Fruit fly (Drosophila melanogaster) whole organism, prepupa: ENCODE measurements around the gene MED15.

Experiments used
- Blimp-1 ChIP-seq: fragments of 200-800 bp; sonication (Bioruptor generic); optimal IDR thresholded peaks from 3 replicates; lab custom pipeline; 2017; ENCODE audit warnings: missing biosample characterization, missing genetic modification characterization, mild to moderate bottlenecking, moderate library complexity, missing genetic modification reagents
- CG10669 ChIP-seq: fragments of 200-800 bp; sonication (Bioruptor generic); optimal IDR thresholded peaks from 3 replicates; lab custom pipeline; 2018; ENCODE audit warnings: missing biosample characterization, mild to moderate bottlenecking, missing genetic modification characterization, moderate library complexity
- CG11294 ChIP-seq: fragments of 200-800 bp; sonication (Bioruptor generic); IDR thresholded peaks from 2 replicates; pipeline ENCODE4 v1.3.6; 2022; ENCODE audit warnings: missing biosample characterization, missing genetic modification characterization
- CG11902 ChIP-seq: fragments of 200-800 bp; sonication (Bioruptor generic); optimal IDR thresholded peaks from 3 replicates; lab custom pipeline; 2016; ENCODE audit warnings: missing biosample characterization, missing genetic modification characterization
- CG15336 ChIP-seq: fragments of 200-800 bp; sonication (Bioruptor generic); IDR thresholded peaks from 2 replicates; pipeline ENCODE4 v1.3.6; 2022; ENCODE audit warnings: missing biosample characterization, missing genetic modification characterization
- CG1621 ChIP-seq: fragments of 200-800 bp; sonication (Bioruptor generic); optimal IDR thresholded peaks from 3 replicates; lab custom pipeline; 2018; ENCODE audit warnings: missing biosample characterization, mild to moderate bottlenecking, missing genetic modification characterization
- CG16779 ChIP-seq: fragments of 200-800 bp; sonication (Bioruptor generic); optimal IDR thresholded peaks from 3 replicates; lab custom pipeline; 2017; ENCODE audit warnings: missing biosample characterization, mild to moderate bottlenecking, missing genetic modification characterization
- CG31627 ChIP-seq: fragments of 200-800 bp; sonication (Bioruptor generic); optimal IDR thresholded peaks from 3 replicates; lab custom pipeline; 2016; ENCODE audit warnings: missing biosample characterization, missing genetic modification characterization
- CG32006 ChIP-seq: fragments of 200-800 bp; sonication (Bioruptor generic); optimal IDR thresholded peaks from 3 replicates; lab custom pipeline; 2017; ENCODE audit warnings: missing biosample characterization, mild to moderate bottlenecking, missing genetic modification characterization
- CG34406 ChIP-seq: fragments of 200-800 bp; sonication (Bioruptor generic); optimal IDR thresholded peaks from 3 replicates; lab custom pipeline; 2016; ENCODE audit warnings: missing biosample characterization, missing genetic modification characterization
- CG3919 ChIP-seq: fragments of 200-800 bp; sonication (Bioruptor generic); optimal IDR thresholded peaks from 3 replicates; lab custom pipeline; 2016; ENCODE audit warnings: missing biosample characterization, missing genetic modification characterization
- CG4318 ChIP-seq: fragments of 200-800 bp; sonication (Bioruptor generic); optimal IDR thresholded peaks from 3 replicates; lab custom pipeline; 2017; ENCODE audit warnings: missing biosample characterization, mild to moderate bottlenecking, missing genetic modification characterization
- CG6276 ChIP-seq: fragments of 200-800 bp; sonication (Bioruptor generic); optimal IDR thresholded peaks from 2 replicates; lab custom pipeline; 2017; ENCODE audit warnings: missing biosample characterization, mild to moderate bottlenecking, missing genetic modification characterization
- CG6792 ChIP-seq: fragments of 200-800 bp; sonication (Bioruptor generic); optimal IDR thresholded peaks from 3 replicates; lab custom pipeline; 2016; ENCODE audit warnings: missing biosample characterization, missing genetic modification characterization
- CG6808 ChIP-seq: fragments of 200-800 bp; sonication (Bioruptor generic); optimal IDR thresholded peaks from 3 replicates; lab custom pipeline; 2017; ENCODE audit warnings: missing biosample characterization, missing genetic modification characterization, mild to moderate bottlenecking, moderate library complexity, missing genetic modification reagents
- CG6854 ChIP-seq: fragments of 200-800 bp; sonication (Bioruptor generic); optimal IDR thresholded peaks from 2 replicates; lab custom pipeline; 2017; ENCODE audit warnings: missing biosample characterization, mild to moderate bottlenecking, missing genetic modification characterization
- CG8119 ChIP-seq: fragments of 200-800 bp; sonication (Bioruptor generic); IDR thresholded peaks from 3 replicates; pipeline ENCODE4 v1.3.6; 2022; ENCODE audit warnings: missing biosample characterization, missing genetic modification characterization
- CG8319 ChIP-seq: fragments of 200-800 bp; sonication (Bioruptor generic); optimal IDR thresholded peaks from 3 replicates; lab custom pipeline; 2016; ENCODE audit warnings: missing biosample characterization, missing genetic modification characterization
- Eip75B ChIP-seq: fragments of 200-800 bp; sonication (Bioruptor generic); optimal IDR thresholded peaks from 3 replicates; lab custom pipeline; 2016; ENCODE audit warnings: missing biosample characterization, missing genetic modification characterization
- Eip93F ChIP-seq: fragments of 200-800 bp; sonication (Bioruptor generic); optimal IDR thresholded peaks from 2 replicates; lab custom pipeline; 2016; ENCODE audit warnings: missing biosample characterization, mild to moderate bottlenecking, missing genetic modification characterization
- Ets21C ChIP-seq: fragments of 200-800 bp; sonication (Bioruptor generic); optimal IDR thresholded peaks from 3 replicates; lab custom pipeline; 2016; ENCODE audit warnings: missing biosample characterization, missing genetic modification characterization
- Ets96B ChIP-seq: fragments of 200-800 bp; optimal IDR thresholded peaks from 2 replicates; lab custom pipeline; 2019; ENCODE audit warnings: missing biosample characterization, mild to moderate bottlenecking, missing genetic modification characterization, moderate library complexity
- Gug ChIP-seq: fragments of 200-800 bp; sonication (Bioruptor generic); IDR thresholded peaks from 2 replicates; pipeline ENCODE4 v1.3.6; 2022; ENCODE audit warnings: missing biosample characterization, missing genetic modification characterization
- Hr38 ChIP-seq: sonication (Bioruptor generic); optimal IDR thresholded peaks from 2 replicates; lab custom pipeline; 2016; ENCODE audit warnings: missing biosample characterization, missing genetic modification characterization
- Hr39 ChIP-seq: fragments of 200-800 bp; sonication (Bioruptor generic); optimal IDR thresholded peaks from 2 replicates; lab custom pipeline; 2016; ENCODE audit warnings: missing biosample characterization, missing genetic modification characterization
- Hr4 ChIP-seq: fragments of 200-800 bp; sonication (Bioruptor generic); optimal IDR thresholded peaks from 3 replicates; lab custom pipeline; 2016; ENCODE audit warnings: missing biosample characterization, missing genetic modification characterization
- Lpt ChIP-seq: fragments of 200-800 bp; sonication (Bioruptor generic); optimal IDR thresholded peaks from 3 replicates; lab custom pipeline; 2016; ENCODE audit warnings: missing biosample characterization, missing genetic modification characterization
- Met ChIP-seq: fragments of 200-800 bp; sonication (Bioruptor generic); optimal IDR thresholded peaks from 3 replicates; lab custom pipeline; 2016; ENCODE audit warnings: missing biosample characterization, missing genetic modification characterization
- OdsH ChIP-seq: fragments of 200-800 bp; sonication (Bioruptor generic); optimal IDR thresholded peaks from 3 replicates; lab custom pipeline; 2016; ENCODE audit warnings: missing biosample characterization, missing genetic modification characterization
- Smox ChIP-seq: fragments of 200-800 bp; sonication (Bioruptor generic); optimal IDR thresholded peaks from 3 replicates; lab custom pipeline; 2016; ENCODE audit warnings: missing biosample characterization, missing genetic modification characterization
- Sox102F ChIP-seq: fragments of 200-800 bp; sonication (Bioruptor generic); optimal IDR thresholded peaks from 2 replicates; lab custom pipeline; 2016; ENCODE audit warnings: missing biosample characterization, mild to moderate bottlenecking, missing genetic modification characterization
- Sox14 ChIP-seq: fragments of 200-800 bp; sonication (Bioruptor generic); optimal IDR thresholded peaks from 3 replicates; lab custom pipeline; 2016; ENCODE audit warnings: missing biosample characterization, missing genetic modification characterization
- achi ChIP-seq: fragments of 200-800 bp; sonication (Bioruptor generic); optimal IDR thresholded peaks from 3 replicates; lab custom pipeline; 2016; ENCODE audit warnings: missing biosample characterization, missing genetic modification characterization
- cyc ChIP-seq: fragments of 200-800 bp; sonication (Bioruptor generic); optimal IDR thresholded peaks from 3 replicates; lab custom pipeline; 2016; ENCODE audit warnings: missing biosample characterization, missing genetic modification characterization
- dac ChIP-seq: fragments of 200-800 bp; sonication (Bioruptor generic); optimal IDR thresholded peaks from 2 replicates; lab custom pipeline; 2017; ENCODE audit warnings: missing biosample characterization, mild to moderate bottlenecking, missing genetic modification characterization
- dsx ChIP-seq: fragments of 200-800 bp; optimal IDR thresholded peaks from 3 replicates; lab custom pipeline; 2019; ENCODE audit warnings: missing biosample characterization, mild to moderate bottlenecking, missing genetic modification characterization, moderate library complexity; ENCODE audit not compliant: poor library complexity, severe bottlenecking
- eg ChIP-seq: fragments of 200-800 bp; sonication (Bioruptor generic); IDR thresholded peaks from 3 replicates; pipeline ENCODE4 v1.3.6; 2022; ENCODE audit warnings: missing biosample characterization, missing genetic modification characterization
- esn ChIP-seq: fragments of 200-800 bp; sonication (Bioruptor generic); optimal IDR thresholded peaks from 2 replicates; lab custom pipeline; 2016; ENCODE audit warnings: missing biosample characterization, mild to moderate bottlenecking, missing genetic modification characterization, moderate library complexity
- fd59A ChIP-seq: fragments of 200-800 bp; sonication (Bioruptor generic); optimal IDR thresholded peaks from 2 replicates; lab custom pipeline; 2017; ENCODE audit warnings: missing biosample characterization, mild to moderate bottlenecking, missing genetic modification characterization, missing genetic modification reagents
- fd85E ChIP-seq: fragments of 200-800 bp; sonication (Bioruptor generic); optimal IDR thresholded peaks from 3 replicates; lab custom pipeline; 2016; ENCODE audit warnings: missing biosample characterization, missing genetic modification characterization
- fkh ChIP-seq: fragments of 200-800 bp; sonication (Bioruptor generic); optimal IDR thresholded peaks from 3 replicates; lab custom pipeline; 2017; ENCODE audit warnings: missing biosample characterization, mild to moderate bottlenecking, missing genetic modification characterization, moderate library complexity
- lz ChIP-seq: fragments of 200-800 bp; sonication (Bioruptor generic); optimal IDR thresholded peaks from 3 replicates; lab custom pipeline; 2016; ENCODE audit warnings: missing biosample characterization, missing genetic modification characterization
- net ChIP-seq: fragments of 200-800 bp; sonication (Bioruptor generic); optimal IDR thresholded peaks from 3 replicates; lab custom pipeline; 2016; ENCODE audit warnings: missing biosample characterization, missing genetic modification characterization
- salr ChIP-seq, 2 experiments: fragments of 200-800 bp; sonication (Bioruptor generic); optimal IDR thresholded peaks; 3 replicates each; lab custom pipeline; 2016 to 2018; ENCODE audit warnings: missing biosample characterization in 2 of 2, missing genetic modification characterization in 2 of 2, mild to moderate bottlenecking in 1 of 2
- spab ChIP-seq: fragments of 200-800 bp; sonication (Bioruptor generic); optimal IDR thresholded peaks from 2 replicates; lab custom pipeline; 2017; ENCODE audit warnings: missing biosample characterization, mild to moderate bottlenecking, missing genetic modification characterization, missing genetic modification reagents
- ss ChIP-seq, 2 experiments: fragments of 200-800 bp; sonication (Bioruptor generic); optimal IDR thresholded peaks; 2 replicates in 1 of 2; 3 replicates in 1 of 2; lab custom pipeline; 2017 to 2018; ENCODE audit warnings: mild to moderate bottlenecking in 2 of 2, missing biosample characterization in 2 of 2, missing genetic modification characterization in 2 of 2, moderate library complexity in 1 of 2
- svp ChIP-seq: fragments of 200-800 bp; sonication (Bioruptor generic); peaks from one replicate; lab custom pipeline; 2016; ENCODE audit warnings: missing biosample characterization, missing genetic modification characterization
- topi ChIP-seq: fragments of 200-800 bp; sonication (Bioruptor generic); optimal IDR thresholded peaks from 3 replicates; lab custom pipeline; 2016; ENCODE audit warnings: missing biosample characterization, missing genetic modification characterization
- vri ChIP-seq: fragments of 200-800 bp; sonication (Bioruptor generic); optimal IDR thresholded peaks from 3 replicates; lab custom pipeline; 2016; ENCODE audit warnings: missing biosample characterization, mild to moderate bottlenecking, missing genetic modification characterization

Gene MED15

dm6 chr2L:490150-491095 lies 17.6 kb downstream of the MED15 start:
- peak; percentile 41 to 42 for TF ChIP-seq salr (GFP tag; optimal IDR thresholded peaks at IDR 0.05; lab: Kevin White, UChicago)
- peak; percentile 31 for TF ChIP-seq Hr4 (GFP tag; lab: Kevin White, UChicago)
- TF ChIP-seq vri (GFP tag; lab: Kevin White, UChicago): peak; percentile 86
- TF ChIP-seq Lpt (GFP tag; lab: Kevin White, UChicago): peak; percentile 69
- TF ChIP-seq net (GFP tag; lab: Kevin White, UChicago): peak; percentile 54
- peak; percentile 4 for TF ChIP-seq dac
- peak; percentile 74 for TF ChIP-seq CG3919
- TF ChIP-seq Sox102F (GFP tag; lab: Kevin White, UChicago): peak; percentile 86
- peak; percentile 39 for TF ChIP-seq CG34406 (GFP tag; lab: Kevin White, UChicago)
- peak; percentile 55 for TF ChIP-seq CG6808 (GFP tag; lab: Kevin White, UChicago)
- peak; percentile 50 for TF ChIP-seq Ets96B (tag; lab: Kevin White, UChicago)
- peak; percentile 83 for TF ChIP-seq svp (GFP tag; lab: Kevin White, UChicago)
- TF ChIP-seq Met (GFP tag; lab: Kevin White, UChicago): peak; percentile 64
- peak; percentile 9 for TF ChIP-seq CG1621
- peak; percentile 54 for TF ChIP-seq Sox14 (GFP tag; lab: Kevin White, UChicago)
- 0 out of 2 replicates have a peak, but pooled peaks have one; percentile 68 for TF ChIP-seq CG15336 (GFP tag; lab: Robert Waterston, UW)
- peak; percentile 25 for TF ChIP-seq CG10669 (GFP tag; lab: Kevin White, UChicago)
- peak; percentile 49 for TF ChIP-seq Eip75B (GFP tag; lab: Kevin White, UChicago)
- TF ChIP-seq Ets21C (GFP tag; lab: Kevin White, UChicago): peak; percentile 45
- TF ChIP-seq dsx (GFP tag; lab: Kevin White, UChicago): peak; percentile 37
- peak; percentile 37 for TF ChIP-seq achi (GFP tag; lab: Kevin White, UChicago)
- TF ChIP-seq Smox (GFP tag; lab: Kevin White, UChicago): peak; percentile 49
- TF ChIP-seq topi (GFP tag; lab: Kevin White, UChicago): peak; percentile 73
- no peak for TF ChIP-seq fd59A
- no peak for TF ChIP-seq CG4318
- peak; percentile 78 for TF ChIP-seq CG6854 (GFP tag; lab: Kevin White, UChicago)
- TF ChIP-seq Eip93F (GFP tag; lab: Kevin White, UChicago): peak; percentile 25
- TF ChIP-seq CG6276 (GFP tag; lab: Kevin White, UChicago): peak; percentile 77
- TF ChIP-seq CG16779: peak; percentile 75
- peak; percentile 64; the same call in 2 of the 3 replicates for TF ChIP-seq CG8119 (GFP tag; lab: Robert Waterston, UW)
- peak; percentile 7 for TF ChIP-seq OdsH
- TF ChIP-seq esn (GFP tag; lab: Kevin White, UChicago): peak; percentile 62
- no peak for TF ChIP-seq CG8319 (GFP tag; lab: Kevin White, UChicago)
- TF ChIP-seq spab (GFP tag; lab: Kevin White, UChicago): peak; percentile 26
- TF ChIP-seq Blimp-1 (GFP tag; lab: Kevin White, UChicago): peak; percentile 27
- TF ChIP-seq CG32006 (GFP tag; lab: Kevin White, UChicago): peak; percentile 52
- TF ChIP-seq CG6792 (GFP tag; lab: Kevin White, UChicago): peak; percentile 30
- TF ChIP-seq lz: peak; percentile 56
- TF ChIP-seq Gug: no peak; the same call in 1 of the 2 replicates
- TF ChIP-seq CG11294 (GFP tag; lab: Robert Waterston, UW): peak; percentile 60; the same call in 1 of the 2 replicates
- TF ChIP-seq eg: peak; percentile 65
- peak; percentile 83 for TF ChIP-seq CG31627 (GFP tag; lab: Kevin White, UChicago)
- peak; percentile 40 for TF ChIP-seq CG11902
- TF ChIP-seq ss (GFP tag; optimal IDR thresholded peaks at IDR 0.05; lab: Kevin White, UChicago): peak; percentile 84 to 90
- peak; percentile 79 for TF ChIP-seq cyc (GFP tag; lab: Kevin White, UChicago)
- peak; percentile 74 for TF ChIP-seq Hr39 (GFP tag; lab: Kevin White, UChicago)
- TF ChIP-seq Hr38: no peak
- TF ChIP-seq fkh (GFP tag; lab: Kevin White, UChicago): peak; percentile 39
- peak; percentile 33 for TF ChIP-seq fd85E
